Fruit fly (Drosophila melanogaster) whole organism, pupa: ENCODE results near the gene IleRS-m.

ENCODE experiments used
- CG10348 ChIP-seq: fragments of 200-800 bp; sonication (Bioruptor generic); IDR thresholded peaks from 2 replicates; pipeline ENCODE4 v1.3.6; 2022; ENCODE audit warnings: missing biosample characterization, missing genetic modification characterization
- CG12605 ChIP-seq: fragments of 200-800 bp; sonication (Bioruptor generic); IDR thresholded peaks from 2 replicates; pipeline ENCODE4 v1.3.6; 2022; ENCODE audit warnings: missing biosample characterization, missing genetic modification characterization
- CG13204 ChIP-seq: fragments of 200-800 bp; sonication (Bioruptor generic); optimal IDR thresholded peaks from 2 replicates; lab custom pipeline; 2018; ENCODE audit warnings: missing biosample characterization, mild to moderate bottlenecking, missing genetic modification characterization, moderate library complexity
- CG14655 ChIP-seq: fragments of 200-800 bp; sonication (Bioruptor generic); optimal IDR thresholded peaks from 3 replicates; lab custom pipeline; 2017; ENCODE audit warnings: mild to moderate bottlenecking, missing biosample characterization, missing genetic modification reagents, missing genetic modification characterization
- CG15710 ChIP-seq: fragments of 200-800 bp; sonication (Bioruptor generic); optimal IDR thresholded peaks from 2 replicates; lab custom pipeline; 2018; ENCODE audit warnings: missing biosample characterization, mild to moderate bottlenecking, missing genetic modification characterization, moderate library complexity
- CG17806 ChIP-seq: fragments of 200-800 bp; sonication (Bioruptor generic); optimal IDR thresholded peaks from 2 replicates; lab custom pipeline; 2018; ENCODE audit warnings: missing biosample characterization, mild to moderate bottlenecking, missing genetic modification characterization, moderate library complexity
- CG32121 ChIP-seq: fragments of 200-800 bp; sonication (Bioruptor generic); IDR thresholded peaks from 2 replicates; pipeline ENCODE4 v1.3.6; 2022; ENCODE audit warnings: missing biosample characterization, missing genetic modification characterization
- CG34367 ChIP-seq: fragments of 200-800 bp; sonication (Bioruptor generic); optimal IDR thresholded peaks from 2 replicates; lab custom pipeline; 2018; ENCODE audit warnings: missing biosample characterization, mild to moderate bottlenecking, missing genetic modification characterization
- CG4496 ChIP-seq: fragments of 200-800 bp; sonication (Bioruptor generic); IDR thresholded peaks from 3 replicates; pipeline ENCODE4 v1.3.6; 2022; ENCODE audit warnings: missing biosample characterization, missing genetic modification characterization
- CG8159 ChIP-seq: fragments of 200-800 bp; sonication (Bioruptor generic); optimal IDR thresholded peaks from 3 replicates; lab custom pipeline; 2018; ENCODE audit warnings: missing biosample characterization, mild to moderate bottlenecking, missing genetic modification characterization, moderate library complexity
- CG8301 ChIP-seq: fragments of 200-800 bp; sonication (Bioruptor generic); optimal IDR thresholded peaks from 2 replicates; lab custom pipeline; 2018; ENCODE audit warnings: missing biosample characterization, mild to moderate bottlenecking, missing genetic modification characterization
- CG9948 ChIP-seq: fragments of 200-800 bp; sonication (Bioruptor generic); optimal IDR thresholded peaks from 2 replicates; lab custom pipeline; 2018; ENCODE audit warnings: missing biosample characterization, mild to moderate bottlenecking, missing genetic modification characterization, moderate library complexity
- D1 ChIP-seq: fragments of 200-800 bp; sonication (Bioruptor generic); optimal IDR thresholded peaks from 2 replicates; lab custom pipeline; 2018; ENCODE audit warnings: missing biosample characterization, mild to moderate bottlenecking, missing genetic modification characterization, moderate library complexity
- EcR ChIP-seq: fragments of 200-800 bp; sonication (Bioruptor generic); optimal IDR thresholded peaks from 3 replicates; lab custom pipeline; 2019; ENCODE audit warnings: missing biosample characterization, missing genetic modification characterization, mild to moderate bottlenecking, moderate library complexity, missing genetic modification reagents
- Ets98B ChIP-seq: fragments of 200-800 bp; sonication (Bioruptor generic); IDR thresholded peaks from 2 replicates; pipeline ENCODE4 v1.3.6; 2022; ENCODE audit warnings: missing biosample characterization, missing genetic modification characterization
- Pif1A ChIP-seq: fragments of 200-800 bp; sonication (Bioruptor generic); optimal IDR thresholded peaks from 3 replicates; lab custom pipeline; 2016; ENCODE audit warnings: missing biosample characterization, missing genetic modification characterization
- Pif1B ChIP-seq: fragments of 200-800 bp; sonication (Bioruptor generic); optimal IDR thresholded peaks from 3 replicates; lab custom pipeline; 2016; ENCODE audit warnings: missing biosample characterization, missing genetic modification characterization
- Snoo ChIP-seq: fragments of 200-800 bp; sonication (Bioruptor generic); optimal IDR thresholded peaks from 3 replicates; lab custom pipeline; 2017; ENCODE audit warnings: missing biosample characterization, mild to moderate bottlenecking, missing genetic modification characterization, inconsistent platforms
- fd96Ca ChIP-seq: fragments of 200-800 bp; sonication (Bioruptor generic); IDR thresholded peaks from 3 replicates; pipeline ENCODE4 v1.3.6; 2022; ENCODE audit warnings: missing biosample characterization, missing genetic modification characterization
- gl ChIP-seq: fragments of 200-800 bp; sonication (Bioruptor generic); optimal IDR thresholded peaks from 2 replicates; lab custom pipeline; 2018; ENCODE audit warnings: missing biosample characterization, mild to moderate bottlenecking, missing genetic modification characterization
- rn ChIP-seq: fragments of 200-800 bp; sonication (Bioruptor generic); IDR thresholded peaks from 2 replicates; pipeline ENCODE4 v1.3.6; 2022; ENCODE audit warnings: missing biosample characterization, missing genetic modification characterization

Gene IleRS-m

dm6 chr3L:16100059-16100458 lies at the start of gene IleRS-m:
Gene IleRS-m, plus strand, starts transcription at chr3L:16100280.
- no peak for TF ChIP-seq Pif1B (GFP tag; lab: Kevin White, UChicago)
- TF ChIP-seq CG14655 (GFP tag; lab: Kevin White, UChicago), result no peak
- no peak for TF ChIP-seq Ets98B (GFP tag; lab: Robert Waterston, UW)
- no peak for TF ChIP-seq CG8159 (tag; lab: Kevin White, UChicago)
- no peak for TF ChIP-seq Pif1A
- no peak for TF ChIP-seq CG10348 (GFP tag; lab: Robert Waterston, UW)
- no peak for TF ChIP-seq CG13204

dm6 chr3L:16050887-16051258 lies 49.2 kb upstream of the IleRS-m start, which contains the start of gene Diap1:
Gene Diap1, minus strand, starts transcription at chr3L:16051034.
- TF ChIP-seq CG15710 (tag; lab: Kevin White, UChicago) (no peak), CG4496 (GFP tag; lab: Robert Waterston, UW) (peak; percentile 12; the same call in 1 of the 3 replicates)

dm6 chr3L:16051719-16052122 lies 48.4 kb upstream of the IleRS-m start, which contains the start of gene Mbs:
Gene Mbs, plus strand, starts transcription at chr3L:16051959.
- TF ChIP-seq CG15710 (tag; lab: Kevin White, UChicago) (peak; percentile 10), CG34367 (tag; lab: Kevin White, UChicago) (no peak), D1 (tag; lab: Kevin White, UChicago) (no peak), Snoo (tag; lab: Kevin White, UChicago) (peak; percentile 1), Ets98B (GFP tag; lab: Robert Waterston, UW) (peak; percentile 36; the same call in 1 of the 2 replicates)

dm6 chr3L:16052145-16053025 lies 47.7 kb upstream of the IleRS-m start:
- peak; percentile 8 for TF ChIP-seq D1 (tag; lab: Kevin White, UChicago)
- 0 out of 2 replicates have a peak, but pooled peaks have one; percentile 12 for TF ChIP-seq Ets98B (GFP tag; lab: Robert Waterston, UW)
- no peak for TF ChIP-seq CG17806 (tag; lab: Kevin White, UChicago)
- no peak for TF ChIP-seq Snoo (tag; lab: Kevin White, UChicago)
- peak; percentile 33 for TF ChIP-seq EcR (GFP tag; lab: Kevin White, UChicago)
- peak; percentile 13 for TF ChIP-seq CG8301 (tag; lab: Kevin White, UChicago)
- TF ChIP-seq gl, result peak; percentile 45
- TF ChIP-seq CG14655 (GFP tag; lab: Kevin White, UChicago), result peak; percentile 13
- TF ChIP-seq CG13204, result peak; percentile 8
- TF ChIP-seq Pif1A, result peak; percentile 50
- no peak for TF ChIP-seq CG9948 (tag; lab: Kevin White, UChicago)
- TF ChIP-seq CG4496 (GFP tag; lab: Robert Waterston, UW), result 0 out of 3 replicates have a peak, but pooled peaks have one; percentile 13
- peak; percentile 25 for TF ChIP-seq CG8159 (tag; lab: Kevin White, UChicago)
- TF ChIP-seq fd96Ca (GFP tag; lab: Robert Waterston, UW), result peak; percentile 21; the same call in 1 of the 3 replicates
- peak; percentile 45 for TF ChIP-seq Pif1B (GFP tag; lab: Kevin White, UChicago)

dm6 chr3L:16053026-16053556 lies 47.0 kb upstream of the IleRS-m start:
- no peak for TF ChIP-seq Pif1B (GFP tag; lab: Kevin White, UChicago)
- TF ChIP-seq D1 (tag; lab: Kevin White, UChicago), result no peak
- no peak for TF ChIP-seq CG15710 (tag; lab: Kevin White, UChicago)
- no peak for TF ChIP-seq CG8301 (tag; lab: Kevin White, UChicago)
- no peak for TF ChIP-seq rn (GFP tag; lab: Robert Waterston, UW)
- no peak for TF ChIP-seq Snoo (tag; lab: Kevin White, UChicago)
- TF ChIP-seq CG4496 (GFP tag; lab: Robert Waterston, UW), result no peak
- TF ChIP-seq CG17806 (tag; lab: Kevin White, UChicago), result no peak
- TF ChIP-seq fd96Ca (GFP tag; lab: Robert Waterston, UW), result no peak
- no peak for TF ChIP-seq CG8159 (tag; lab: Kevin White, UChicago)

- TF ChIP-seq CG34367 (tag; lab: Kevin White, UChicago) (no peak), Pif1A (peak; percentile 39), CG12605 (GFP tag; lab: Robert Waterston, UW) (no peak), EcR (GFP tag; lab: Kevin White, UChicago) (no peak), CG9948 (tag; lab: Kevin White, UChicago) (peak; percentile 17), CG17806 (tag; lab: Kevin White, UChicago) (no peak), Snoo (tag; lab: Kevin White, UChicago) (no peak), CG8159 (tag; lab: Kevin White, UChicago) (peak; percentile 21), CG13204 (no peak), Pif1B (GFP tag; lab: Kevin White, UChicago) (no peak), CG4496 (GFP tag; lab: Robert Waterston, UW) (peak; percentile 47; the same call in 1 of the 3 replicates), CG32121 (peak; percentile 53; the same call in 1 of the 2 replicates), rn (GFP tag; lab: Robert Waterston, UW) (no peak), D1 (tag; lab: Kevin White, UChicago) (peak; percentile 11), gl (no peak), CG8301 (tag; lab: Kevin White, UChicago) (peak; percentile 31), CG10348 (GFP tag; lab: Robert Waterston, UW) (no peak), CG14655 (GFP tag; lab: Kevin White, UChicago) (peak; percentile 34), Ets98B (GFP tag; lab: Robert Waterston, UW) (peak; percentile 35; the same call in 1 of the 2 replicates), CG15710 (tag; lab: Kevin White, UChicago) (peak; percentile 10), fd96Ca (GFP tag; lab: Robert Waterston, UW) (no peak)
- TF ChIP-seq, all 21 proteins: peak for 10
Observed at dm6 chr3L:16054095-16054494, 46.0 kb upstream of the IleRS-m start.
